Worm (Caenorhabditis elegans) whole organism, L4 larva: Measurements from ENCODE around the gene tpan-1.

Experiments
- T20F7.1 ChIP-seq: fragments of 200-800 bp; sonication (Bioruptor generic); optimal IDR thresholded peaks from 2 replicates; lab custom pipeline; 2018; ENCODE audit warnings: mild to moderate bottlenecking, missing genetic modification characterization, missing compliant biosample characterization
- Y105C5A.15 ChIP-seq: fragments of 200-800 bp; sonication (Bioruptor generic); IDR thresholded peaks from 2 replicates; pipeline ENCODE4 v1.3.6; 2022; ENCODE audit warnings: missing genetic modification characterization, missing compliant biosample characterization
- Y5F2A.4 ChIP-seq: fragments of 200-800 bp; sonication (Bioruptor generic); optimal IDR thresholded peaks from 2 replicates; lab custom pipeline; 2018; ENCODE audit warnings: mild to moderate bottlenecking, missing genetic modification characterization, missing compliant biosample characterization
- ZK546.5 ChIP-seq, 2 experiments: sonication (generic microtip); optimal IDR thresholded peaks; 2 replicates each; lab custom pipeline; 2017; ENCODE audit warnings: missing biosample characterization in 2 of 2, missing genetic modification characterization in 2 of 2
- aha-1 ChIP-seq: fragments of 150-350 bp; peaks from one replicate; lab custom pipeline; 2014; ENCODE audit warnings: missing biosample characterization, missing genetic modification characterization
- ceh-44 ChIP-seq: fragments of 200-800 bp; sonication (Bioruptor generic); IDR thresholded peaks from 2 replicates; pipeline ENCODE4 v1.3.6; 2022; ENCODE audit warnings: missing genetic modification reagents, missing genetic modification characterization, missing compliant biosample characterization
- ceh-62 ChIP-seq: sonication (generic microtip); optimal IDR thresholded peaks from 2 replicates; lab custom pipeline; 2017; ENCODE audit warnings: missing biosample characterization, missing genetic modification characterization
- ces-1 ChIP-seq: fragments of 150-350 bp; sonication (generic microtip); optimal IDR thresholded peaks from 4 replicates; lab custom pipeline; 2014; ENCODE audit warnings: missing biosample characterization, missing genetic modification reagents, missing genetic modification characterization
- cey-2 ChIP-seq: sonication (generic microtip); optimal IDR thresholded peaks from 3 replicates; lab custom pipeline; 2017; ENCODE audit warnings: missing genetic modification characterization, mild to moderate bottlenecking, missing compliant biosample characterization, antibody characterized with exemption, borderline replicate concordance; ENCODE audit not compliant: insufficient read depth
- daf-16 ChIP-seq, 3 experiments: sonication (generic microtip); optimal IDR thresholded peaks; 2 replicates each; lab custom pipeline; 2016 to 2017; ENCODE audit warnings: missing genetic modification characterization in 3 of 3, missing genetic modification reagents in 3 of 3, mild to moderate bottlenecking in 2 of 3, missing compliant biosample characterization in 2 of 3, missing biosample characterization in 1 of 3, moderate library complexity in 1 of 3
- daf-19 ChIP-seq: fragments of 200-800 bp; sonication (Bioruptor generic); conservative IDR thresholded peaks from 2 replicates; pipeline ENCODE4 v1.3.6; 2022; ENCODE audit warnings: missing genetic modification characterization, missing compliant biosample characterization
- daf-8 ChIP-seq: fragments of 200-800 bp; sonication (Bioruptor generic); IDR thresholded peaks from 2 replicates; pipeline ENCODE4 v1.3.6; 2022; ENCODE audit warnings: missing genetic modification characterization, missing compliant biosample characterization
- dmd-6 ChIP-seq: fragments of 200-800 bp; sonication (Bioruptor generic); IDR thresholded peaks from 2 replicates; pipeline ENCODE4 v1.3.6; 2022; ENCODE audit warnings: missing genetic modification reagents, missing genetic modification characterization, missing compliant biosample characterization
- dpl-1 ChIP-seq: fragments of 150-350 bp; optimal IDR thresholded peaks from 2 replicates; lab custom pipeline; 2014; ENCODE audit warnings: missing biosample characterization, missing genetic modification reagents, missing genetic modification characterization
- dve-1 ChIP-seq: sonication (generic microtip); optimal IDR thresholded peaks from 2 replicates; lab custom pipeline; 2017; ENCODE audit warnings: antibody characterized with exemption, mild to moderate bottlenecking, missing genetic modification characterization, missing compliant biosample characterization; ENCODE audit not compliant: insufficient read depth
- egl-43 ChIP-seq: fragments of 200-800 bp; sonication (Bioruptor generic); IDR thresholded peaks from 2 replicates; pipeline ENCODE4 v1.3.6; 2022; ENCODE audit warnings: missing genetic modification reagents, missing genetic modification characterization, missing compliant biosample characterization
- fkh-10 ChIP-seq: fragments of 150-350 bp; optimal IDR thresholded peaks from 2 replicates; lab custom pipeline; 2014; ENCODE audit warnings: missing biosample characterization, missing genetic modification reagents, missing genetic modification characterization
- fos-1 ChIP-seq: fragments of 150-350 bp; optimal IDR thresholded peaks from 2 replicates; lab custom pipeline; 2014; ENCODE audit warnings: missing biosample characterization, missing genetic modification characterization
- hlh-11 ChIP-seq: fragments of 200-800 bp; sonication (Bioruptor generic); optimal IDR thresholded peaks from 2 replicates; lab custom pipeline; 2018; ENCODE audit warnings: mild to moderate bottlenecking, missing genetic modification characterization, missing compliant biosample characterization
- hlh-30 ChIP-seq: sonication (generic microtip); optimal IDR thresholded peaks from 2 replicates; lab custom pipeline; 2017; ENCODE audit warnings: antibody characterized with exemption, mild to moderate bottlenecking, missing genetic modification characterization, missing compliant biosample characterization; ENCODE audit not compliant: insufficient read depth
- lin-38 ChIP-seq: fragments of 200-800 bp; sonication (Bioruptor generic); IDR thresholded peaks from 2 replicates; pipeline ENCODE4 v1.3.6; 2022; ENCODE audit warnings: missing genetic modification reagents, missing genetic modification characterization, missing compliant biosample characterization
- mep-1 ChIP-seq: fragments of 150-350 bp; sonication (generic microtip); optimal IDR thresholded peaks from 3 replicates; lab custom pipeline; 2014; ENCODE audit warnings: missing biosample characterization, missing genetic modification characterization
- mxl-2 ChIP-seq: fragments of 200-800 bp; sonication (Bioruptor generic); conservative IDR thresholded peaks from 2 replicates; pipeline ENCODE4 v1.3.6; 2022; ENCODE audit warnings: missing genetic modification reagents, missing genetic modification characterization, missing compliant biosample characterization
- nhr-10 ChIP-seq: fragments of 150-350 bp; optimal IDR thresholded peaks from 2 replicates; lab custom pipeline; 2014; ENCODE audit warnings: missing biosample characterization, missing genetic modification characterization
- nhr-28 ChIP-seq: fragments of 150-350 bp; optimal IDR thresholded peaks from 2 replicates; lab custom pipeline; 2014; ENCODE audit warnings: missing biosample characterization, missing genetic modification characterization
- nhr-41 ChIP-seq: fragments of 200-800 bp; sonication (Bioruptor generic); IDR thresholded peaks from 2 replicates; pipeline ENCODE4 v1.3.6; 2022; ENCODE audit warnings: missing genetic modification reagents, missing genetic modification characterization, missing compliant biosample characterization
- pqm-1 ChIP-seq: sonication (generic microtip); optimal IDR thresholded peaks from 2 replicates; lab custom pipeline; 2017; ENCODE audit warnings: missing biosample characterization, missing genetic modification characterization
- set-16 ChIP-seq: fragments of 200-800 bp; sonication (Bioruptor generic); IDR thresholded peaks from 2 replicates; pipeline ENCODE4 v1.3.6; 2022; ENCODE audit warnings: missing genetic modification reagents, missing genetic modification characterization, missing compliant biosample characterization
- skn-1 ChIP-seq: fragments of 150-350 bp; optimal IDR thresholded peaks from 2 replicates; lab custom pipeline; 2014; ENCODE audit warnings: missing biosample characterization, missing genetic modification characterization
- snpc-1.2 ChIP-seq: fragments of 200-800 bp; sonication (Bioruptor generic); IDR thresholded peaks from 2 replicates; pipeline ENCODE4 v1.3.6; 2022; ENCODE audit warnings: missing genetic modification reagents, missing genetic modification characterization, missing compliant biosample characterization
- spr-1 ChIP-seq: sonication (generic microtip); optimal IDR thresholded peaks from 2 replicates; lab custom pipeline; 2016; ENCODE audit warnings: mild to moderate bottlenecking, missing genetic modification characterization, missing compliant biosample characterization
- spr-3 ChIP-seq: fragments of 200-800 bp; sonication (Bioruptor generic); optimal IDR thresholded peaks from 2 replicates; lab custom pipeline; 2018; ENCODE audit warnings: mild to moderate bottlenecking, missing genetic modification characterization, missing compliant biosample characterization
- unc-62 ChIP-seq, 3 experiments: fragments of 150-350 bp in 1 of 3; sonication (generic microtip); optimal IDR thresholded peaks in 2 of 3; peaks in 1 of 3; 1 replicate in 1 of 3; 2 replicates in 2 of 3; lab custom pipeline; 2014 to 2017; ENCODE audit warnings: missing biosample characterization in 3 of 3, missing genetic modification characterization in 3 of 3, missing genetic modification reagents in 3 of 3, missing genotype in 1 of 3
- zag-1 ChIP-seq: fragments of 150-350 bp; optimal IDR thresholded peaks from 2 replicates; lab custom pipeline; 2014; ENCODE audit warnings: missing biosample characterization, missing genetic modification characterization
- zfp-3 ChIP-seq: fragments of 200-800 bp; sonication (Bioruptor generic); conservative IDR thresholded peaks from 2 replicates; pipeline ENCODE4 v1.3.6; 2022; ENCODE audit warnings: missing genetic modification reagents, missing genetic modification characterization, missing compliant biosample characterization

Gene tpan-1

ce11 chrV:20785050-20785847 is 4.1 kb upstream of the tpan-1 start (continued):
- peak; percentile 10 for TF ChIP-seq hlh-30 (tag; lab: Kevin White, UChicago)

- no peak for TF ChIP-seq daf-16 (GFP tag; optimal IDR thresholded peaks at IDR 0.05; lab: Kevin White, UChicago)
- peak; percentile 63 for TF ChIP-seq daf-16 (tag; optimal IDR thresholded peaks at IDR 0.05; lab: Kevin White, UChicago)
- no peak for TF ChIP-seq cey-2 (tag; lab: Kevin White, UChicago)
- TF ChIP-seq ceh-62 = no peak
- no peak for TF ChIP-seq ZK546.5 (tag; optimal IDR thresholded peaks at IDR 0.05; lab: Kevin White, UChicago)
- TF ChIP-seq nhr-28 (tag; lab: Kevin White, UChicago) = peak; percentile 17
- no peak for TF ChIP-seq mxl-2 (GFP tag; lab: Robert Waterston, UW)
- TF ChIP-seq snpc-1.2 = no peak
- TF ChIP-seq Y5F2A.4 (GFP tag; lab: Kevin White, UChicago) = no peak
- no peak for TF ChIP-seq fos-1 (tag; lab: Kevin White, UChicago)
- TF ChIP-seq unc-62 (GFP tag; optimal IDR thresholded peaks at IDR 0.05 in 1 of 2; lab: Kevin White, UChicago) = peak in 1 of 2 experiments; percentile 86
- no peak for TF ChIP-seq unc-62 (tag; optimal IDR thresholded peaks at IDR 0.05; lab: Kevin White, UChicago)
- TF ChIP-seq skn-1 (tag; lab: Kevin White, UChicago) = no peak
- TF ChIP-seq dpl-1 = no peak
These were observed 3.5 kb upstream of the tpan-1 start for ce11 chrV:20785848-20786225.

ce11 chrV:20790011-20790410 is 709 bp downstream of the tpan-1 start, which contains the start of gene Y44A6D.1:
Gene Y44A6D.1 (minus strand): TSS chrV:20790033.
- TF ChIP-seq fkh-10 (GFP tag; lab: Kevin White, UChicago) (no peak), Y5F2A.4 (GFP tag; lab: Kevin White, UChicago) (no peak), set-16 (peak; percentile 37; the same call in 1 of the 2 replicates), aha-1 (tag; lab: Kevin White, UChicago) (peak; percentile 84), spr-3 (GFP tag; lab: Kevin White, UChicago) (no peak), dmd-6 (GFP tag; lab: Robert Waterston, UW) (0 out of 2 replicates have a peak, but pooled peaks have one; percentile 7), Y105C5A.15 (GFP tag; lab: Robert Waterston, UW) (no peak), spr-1 (tag; lab: Kevin White, UChicago) (no peak), egl-43 (0 out of 2 replicates have a peak, but pooled peaks have one; percentile 39), lin-38 (GFP tag; lab: Robert Waterston, UW) (0 out of 2 replicates have a peak, but pooled peaks have one; percentile 5)

- TF ChIP-seq aha-1 (tag; lab: Kevin White, UChicago) (peak; percentile 90), zag-1 (tag; lab: Kevin White, UChicago) (peak; percentile 30), daf-8 (no peak), nhr-41 (no peak), dve-1 (tag; lab: Kevin White, UChicago) (peak; percentile 5), mep-1 (tag; lab: Kevin White, UChicago) (peak; percentile 9), T20F7.1 (GFP tag; lab: Kevin White, UChicago) (peak; percentile 3), ces-1 (no peak)
These were observed 1.3 kb downstream of the tpan-1 start for ce11 chrV:20790616-20791015.

- TF ChIP-seq cey-2 (tag; lab: Kevin White, UChicago) (no peak), nhr-10 (no peak), zfp-3 (GFP tag; lab: Robert Waterston, UW) (no peak), ceh-44 (0 out of 2 replicates have a peak, but pooled peaks have one; percentile 39), hlh-30 (tag; lab: Kevin White, UChicago) (peak; percentile 3), nhr-28 (tag; lab: Kevin White, UChicago) (peak; percentile 36), pqm-1 (tag; lab: Kevin White, UChicago) (peak; percentile 5), hlh-11 (tag; lab: Kevin White, UChicago) (peak; percentile 66), aha-1 (tag; lab: Kevin White, UChicago) (peak; percentile 7), daf-16 (GFP tag; optimal IDR thresholded peaks at IDR 0.05; lab: Kevin White, UChicago) (no peak), daf-16 (tag; optimal IDR thresholded peaks at IDR 0.05; lab: Kevin White, UChicago) (peak; percentile 12), daf-19 (GFP tag; lab: Robert Waterston, UW) (no peak), dve-1 (tag; lab: Kevin White, UChicago) (peak; percentile 66)
These were observed 3.1 kb downstream of the tpan-1 start, which contains the start of gene Y44A6D.3 for ce11 chrV:20792371-20792890. Gene Y44A6D.3 (minus strand): TSS chrV:20792421.
